Fruit fly (Drosophila melanogaster) whole organism, embryonic: ENCODE data around the gene CG10581.

Experiments
- Abd-B ChIP-seq: fragments of 200-800 bp; sonication (Bioruptor generic); optimal IDR thresholded peaks from 2 replicates; lab custom pipeline; 2018; ENCODE audit warnings: missing biosample characterization, mild to moderate bottlenecking, missing genetic modification characterization, moderate library complexity
- Bgb ChIP-seq: fragments of 200-800 bp; sonication (Bioruptor generic); IDR thresholded peaks from 2 replicates; pipeline ENCODE4 v1.3.6; 2022; ENCODE audit warnings: missing biosample characterization, missing genetic modification characterization; ENCODE audit not compliant: partially characterized antibody
- CG10147 ChIP-seq: fragments of 200-800 bp; sonication (Bioruptor generic); optimal IDR thresholded peaks from 2 replicates; lab custom pipeline; 2019; ENCODE audit warnings: missing biosample characterization, mild to moderate bottlenecking, missing genetic modification characterization, moderate library complexity
- CG12071 ChIP-seq: fragments of 200-800 bp; sonication (Bioruptor generic); optimal IDR thresholded peaks from 3 replicates; lab custom pipeline; 2018; ENCODE audit warnings: missing biosample characterization, mild to moderate bottlenecking, missing genetic modification characterization
- CG12104 ChIP-seq: fragments of 200-800 bp; sonication (Bioruptor generic); optimal IDR thresholded peaks from 3 replicates; lab custom pipeline; 2016; ENCODE audit warnings: missing biosample characterization, missing genetic modification characterization
- CG12299 ChIP-seq: fragments of 200-800 bp; sonication (Bioruptor generic); optimal IDR thresholded peaks from 2 replicates; lab custom pipeline; 2018; ENCODE audit warnings: missing biosample characterization, mild to moderate bottlenecking, missing genetic modification characterization
- CG12391 ChIP-seq: fragments of 200-800 bp; sonication (Bioruptor generic); optimal IDR thresholded peaks from 3 replicates; lab custom pipeline; 2018; ENCODE audit warnings: missing biosample characterization, mild to moderate bottlenecking, missing genetic modification characterization, moderate library complexity
- CG15479 ChIP-seq: fragments of 200-800 bp; sonication (Bioruptor generic); optimal IDR thresholded peaks from 3 replicates; lab custom pipeline; 2019; ENCODE audit warnings: missing biosample characterization, mild to moderate bottlenecking, missing genetic modification characterization, moderate library complexity
- CG16779 ChIP-seq: fragments of 200-800 bp; sonication (Bioruptor generic); IDR thresholded peaks from 2 replicates; pipeline ENCODE4 v1.3.6; 2022; ENCODE audit warnings: missing biosample characterization, missing genetic modification characterization
- CG17385 ChIP-seq: fragments of 200-800 bp; sonication (Bioruptor generic); optimal IDR thresholded peaks from 3 replicates; lab custom pipeline; 2018; ENCODE audit warnings: missing biosample characterization, mild to moderate bottlenecking, missing genetic modification characterization
- CG17612 ChIP-seq: fragments of 200-800 bp; sonication (Bioruptor generic); IDR thresholded peaks from 2 replicates; pipeline ENCODE4 v1.3.6; 2022; ENCODE audit warnings: missing biosample characterization, missing genetic modification characterization
- CG30431 ChIP-seq: fragments of 200-800 bp; sonication (Bioruptor generic); optimal IDR thresholded peaks from 2 replicates; lab custom pipeline; 2017; ENCODE audit warnings: missing biosample characterization, missing genetic modification characterization
- CG31224 ChIP-seq: fragments of 200-800 bp; sonication (Bioruptor generic); IDR thresholded peaks from 2 replicates; pipeline ENCODE4 v1.3.6; 2022; ENCODE audit warnings: missing biosample characterization, missing genetic modification characterization
- CG31388 ChIP-seq: fragments of 200-800 bp; sonication (Bioruptor generic); optimal IDR thresholded peaks from 2 replicates; lab custom pipeline; 2016; ENCODE audit warnings: missing biosample characterization, missing genetic modification characterization
- CG3163 ChIP-seq: fragments of 200-800 bp; sonication (Bioruptor generic); optimal IDR thresholded peaks from 3 replicates; lab custom pipeline; 2016; ENCODE audit warnings: missing biosample characterization, missing genetic modification characterization
- CG32772 ChIP-seq: fragments of 200-800 bp; sonication (Bioruptor generic); IDR thresholded peaks from 2 replicates; pipeline ENCODE4 v1.3.6; 2022; ENCODE audit warnings: missing biosample characterization, missing genetic modification characterization
- CG42726 ChIP-seq: fragments of 200-800 bp; sonication (Bioruptor generic); IDR thresholded peaks from 2 replicates; pipeline ENCODE4 v1.3.6; 2022; ENCODE audit warnings: missing biosample characterization, missing genetic modification characterization; ENCODE audit not compliant: partially characterized antibody
- CG6813 ChIP-seq: fragments of 200-800 bp; sonication (Bioruptor generic); optimal IDR thresholded peaks from 2 replicates; lab custom pipeline; 2017; ENCODE audit warnings: missing biosample characterization, missing genetic modification characterization, mild to moderate bottlenecking, moderate library complexity, missing genetic modification reagents
- CG9876 ChIP-seq: fragments of 200-800 bp; sonication (Bioruptor generic); optimal IDR thresholded peaks from 2 replicates; lab custom pipeline; 2016; ENCODE audit warnings: missing biosample characterization, missing genetic modification characterization
- CTCF ChIP-seq: fragments of 200-800 bp; sonication (Bioruptor generic); optimal IDR thresholded peaks from 2 replicates; lab custom pipeline; 2017; ENCODE audit warnings: missing biosample characterization, mild to moderate bottlenecking, missing genetic modification characterization, moderate library complexity
- Camta ChIP-seq: fragments of 200-800 bp; sonication (Bioruptor generic); optimal IDR thresholded peaks from 2 replicates; lab custom pipeline; 2016; ENCODE audit warnings: missing biosample characterization, missing genetic modification characterization
- CkIIα-i1 ChIP-seq: fragments of 200-800 bp; sonication (Bioruptor generic); IDR thresholded peaks from 2 replicates; pipeline ENCODE4 v1.3.6; 2022; ENCODE audit warnings: missing biosample characterization, missing genetic modification characterization
- HLH4C ChIP-seq: fragments of 200-800 bp; sonication (Bioruptor generic); IDR thresholded peaks from 3 replicates; pipeline ENCODE4 v1.3.6; 2022; ENCODE audit warnings: missing biosample characterization, missing genetic modification characterization; ENCODE audit not compliant: partially characterized antibody
- Hand ChIP-seq: fragments of 200-800 bp; sonication (Bioruptor generic); optimal IDR thresholded peaks from 2 replicates; lab custom pipeline; 2017; ENCODE audit warnings: mild to moderate bottlenecking, missing biosample characterization, missing genetic modification reagents, missing genetic modification characterization
- Hr78 ChIP-seq, 2 experiments: fragments of 200-800 bp in 1 of 2; fragments of >200 bp in 1 of 2; sonication (Bioruptor generic) in 1 of 2; optimal IDR thresholded peaks; 2 replicates each; lab custom pipeline; 2017 to 2019; ENCODE audit warnings: missing biosample characterization in 2 of 2, missing genetic modification characterization in 2 of 2, mild to moderate bottlenecking in 1 of 2, moderate library complexity in 1 of 2
- Kr ChIP-seq: fragments of 200-800 bp; sonication (Bioruptor generic); optimal IDR thresholded peaks from 2 replicates; lab custom pipeline; 2017; ENCODE audit warnings: missing biosample characterization, mild to moderate bottlenecking, missing genetic modification characterization
- MTF-1 ChIP-seq: fragments of 200-800 bp; sonication (Bioruptor generic); optimal IDR thresholded peaks from 2 replicates; lab custom pipeline; 2018; ENCODE audit warnings: missing biosample characterization, mild to moderate bottlenecking, missing genetic modification characterization, borderline replicate concordance
- NK7.1 ChIP-seq: fragments of 200-800 bp; sonication (Bioruptor generic); optimal IDR thresholded peaks from 3 replicates; lab custom pipeline; 2016; ENCODE audit warnings: missing biosample characterization, missing genetic modification characterization
- Trl ChIP-seq, 3 experiments: fragments of >200 bp in 2 of 3; fragments of 200-800 bp in 1 of 3; sonication (Bioruptor generic) in 1 of 3; optimal IDR thresholded peaks; 2 replicates in 1 of 3; 3 replicates in 2 of 3; lab custom pipeline; 2016 to 2017; ENCODE audit warnings: missing biosample characterization in 1 of 3, missing genetic modification characterization in 1 of 3
- Xrp1 ChIP-seq: fragments of 200-800 bp; sonication (Bioruptor generic); IDR thresholded peaks from 2 replicates; pipeline ENCODE4 v1.3.6; 2022; ENCODE audit warnings: missing biosample characterization, missing genetic modification characterization
- aop ChIP-seq: fragments of 200-800 bp; sonication (Bioruptor generic); IDR thresholded peaks from 2 replicates; pipeline ENCODE4 v1.3.6; 2022; ENCODE audit warnings: missing biosample characterization, missing genetic modification characterization
- br ChIP-seq: fragments of >200 bp; optimal IDR thresholded peaks from 2 replicates; lab custom pipeline; 2017
- chn ChIP-seq: fragments of 200-800 bp; sonication (Bioruptor generic); optimal IDR thresholded peaks from 2 replicates; lab custom pipeline; 2016; ENCODE audit warnings: missing biosample characterization, missing genetic modification characterization
- ci ChIP-seq: fragments of 200-800 bp; sonication (Bioruptor generic); IDR thresholded peaks from 3 replicates; pipeline ENCODE4 v1.3.6; 2022; ENCODE audit warnings: missing biosample characterization, missing genetic modification characterization
- dm ChIP-seq: fragments of 200-800 bp; sonication (Bioruptor generic); optimal IDR thresholded peaks from 3 replicates; lab custom pipeline; 2016; ENCODE audit warnings: missing biosample characterization, missing genetic modification characterization
- ems ChIP-seq: fragments of 200-800 bp; sonication (Bioruptor generic); optimal IDR thresholded peaks from 3 replicates; lab custom pipeline; 2016; ENCODE audit warnings: missing biosample characterization, missing genetic modification characterization
- en ChIP-seq: fragments of 200-800 bp; sonication (Bioruptor generic); optimal IDR thresholded peaks from 2 replicates; lab custom pipeline; 2016; ENCODE audit warnings: missing biosample characterization, missing genetic modification characterization
- fd3F ChIP-seq: fragments of 200-800 bp; sonication (Bioruptor generic); optimal IDR thresholded peaks from 2 replicates; lab custom pipeline; 2018; ENCODE audit warnings: missing biosample characterization, mild to moderate bottlenecking, missing genetic modification characterization, moderate library complexity
- hth ChIP-seq: fragments of >200 bp; optimal IDR thresholded peaks from 2 replicates; lab custom pipeline; 2017; ENCODE audit warnings: inconsistent platforms
- ind ChIP-seq: fragments of 200-800 bp; sonication (Bioruptor generic); optimal IDR thresholded peaks from 3 replicates; lab custom pipeline; 2016; ENCODE audit warnings: missing biosample characterization, missing genetic modification characterization
- jumu ChIP-seq: fragments of 200-800 bp; sonication (Bioruptor generic); optimal IDR thresholded peaks from 3 replicates; lab custom pipeline; 2016; ENCODE audit warnings: missing biosample characterization, missing genetic modification characterization
- mld ChIP-seq: fragments of 200-800 bp; sonication (Bioruptor generic); IDR thresholded peaks from 3 replicates; pipeline ENCODE4 v1.3.6; 2022; ENCODE audit warnings: missing biosample characterization, missing genetic modification characterization; ENCODE audit not compliant: partially characterized antibody
- pb ChIP-seq: fragments of 200-800 bp; sonication (Bioruptor generic); optimal IDR thresholded peaks from 3 replicates; lab custom pipeline; 2016; ENCODE audit warnings: missing biosample characterization, missing genetic modification characterization
- pros ChIP-seq: fragments of 200-800 bp; sonication (Bioruptor generic); optimal IDR thresholded peaks from 3 replicates; lab custom pipeline; 2019; ENCODE audit warnings: missing biosample characterization, mild to moderate bottlenecking, missing genetic modification characterization, moderate library complexity
- psq ChIP-seq: fragments of 200-800 bp; sonication (Bioruptor generic); optimal IDR thresholded peaks from 2 replicates; lab custom pipeline; 2017; ENCODE audit warnings: missing biosample characterization, missing genetic modification characterization
- repo ChIP-seq: fragments of 200-800 bp; sonication (Bioruptor generic); optimal IDR thresholded peaks from 2 replicates; lab custom pipeline; 2016; ENCODE audit warnings: missing biosample characterization, missing genetic modification characterization
- sens ChIP-seq: fragments of 200-800 bp; sonication (Bioruptor generic); peaks from one replicate; lab custom pipeline; 2016; ENCODE audit warnings: missing biosample characterization, missing genetic modification characterization
- tna ChIP-seq: fragments of 200-800 bp; sonication (Bioruptor generic); IDR thresholded peaks from 2 replicates; pipeline ENCODE4 v1.3.6; 2022; ENCODE audit warnings: missing biosample characterization, missing genetic modification characterization; ENCODE audit not compliant: partially characterized antibody
- toy ChIP-seq: fragments of 200-800 bp; sonication (Bioruptor generic); IDR thresholded peaks from 2 replicates; pipeline ENCODE4 v1.3.6; 2022; ENCODE audit warnings: missing biosample characterization, missing genetic modification characterization
- wor ChIP-seq: fragments of 200-800 bp; sonication (Bioruptor generic); IDR thresholded peaks from 2 replicates; pipeline ENCODE4 v1.3.6; 2022; ENCODE audit warnings: missing biosample characterization, missing genetic modification characterization

CG10581 gene

dm6 chr3L:21026025-21026916 is 7.7 kb downstream of the CG10581 start (continued):
- TF ChIP-seq aop = no peak
- TF ChIP-seq HLH4C (GFP tag; lab: Robert Waterston, UW) = peak; percentile 45; the same call in 1 of the 3 replicates
- no peak for TF ChIP-seq CG10147 (GFP tag; lab: Kevin White, UChicago)
- no peak for TF ChIP-seq ind (GFP tag; lab: Kevin White, UChicago)
- peak; percentile 77 for TF ChIP-seq psq (GFP tag; lab: Kevin White, UChicago)
- TF ChIP-seq sens = peak; percentile 53
- no peak for TF ChIP-seq CG42726 (GFP tag; lab: Robert Waterston, UW)
- no peak for TF ChIP-seq repo
- no peak for TF ChIP-seq CG6813 (GFP tag; lab: Kevin White, UChicago)
- no peak for TF ChIP-seq chn (GFP tag; lab: Kevin White, UChicago)
- no peak for TF ChIP-seq CG31224 (GFP tag; lab: Robert Waterston, UW)
- no peak for TF ChIP-seq jumu (GFP tag; lab: Kevin White, UChicago)
- TF ChIP-seq CG9876 (GFP tag; lab: Kevin White, UChicago) = peak; percentile 17
- no peak for TF ChIP-seq CG12104 (GFP tag; lab: Kevin White, UChicago)
- no peak for TF ChIP-seq CG17612 (GFP tag; lab: Robert Waterston, UW)
- no peak for TF ChIP-seq CG31388
- TF ChIP-seq fd3F (GFP tag; lab: Kevin White, UChicago) = no peak
- TF ChIP-seq br = no peak
- peak; percentile 87 for TF ChIP-seq pros (GFP tag; lab: Kevin White, UChicago)
- no peak for TF ChIP-seq hth (lab: Kevin White, UChicago)
- TF ChIP-seq Trl (optimal IDR thresholded peaks at IDR 0.05; lab: Kevin White, UChicago) = peak; percentile 98 to 100
- TF ChIP-seq Trl (GFP tag; optimal IDR thresholded peaks at IDR 0.05; lab: Kevin White, UChicago) = peak; percentile 74
- no peak for TF ChIP-seq dm (GFP tag; lab: Kevin White, UChicago)
- no peak for TF ChIP-seq CkIIα-i1 (GFP tag; lab: Robert Waterston, UW)
- no peak for TF ChIP-seq pb (GFP tag; lab: Kevin White, UChicago)
- 0 out of 2 replicates have a peak, but pooled peaks have one; percentile 11 for TF ChIP-seq Bgb
- TF ChIP-seq Hand (GFP tag; lab: Kevin White, UChicago) = no peak
- TF ChIP-seq mld (GFP tag; lab: Robert Waterston, UW) = no peak
- no peak for TF ChIP-seq ems
- TF ChIP-seq CG32772 (GFP tag; lab: Robert Waterston, UW) = no peak
- no peak for TF ChIP-seq CG17385 (GFP tag; lab: Kevin White, UChicago)
- no peak for TF ChIP-seq MTF-1 (GFP tag; lab: Kevin White, UChicago)
- TF ChIP-seq wor (GFP tag; lab: Robert Waterston, UW) = no peak
- peak; percentile 88 for TF ChIP-seq CG3163
- TF ChIP-seq CTCF (GFP tag; lab: Kevin White, UChicago) = no peak
- TF ChIP-seq Kr = no peak
- no peak for TF ChIP-seq Camta (GFP tag; lab: Kevin White, UChicago)
- TF ChIP-seq Abd-B (GFP tag; lab: Kevin White, UChicago) = no peak
- no peak for TF ChIP-seq en
- no peak for TF ChIP-seq CG16779 (GFP tag; lab: Robert Waterston, UW)
- TF ChIP-seq CG12391 (tag; lab: Kevin White, UChicago) = no peak
- no peak for TF ChIP-seq NK7.1
- no peak for TF ChIP-seq Hr78 (GFP tag; optimal IDR thresholded peaks at IDR 0.05; lab: Kevin White, UChicago)
- 0 out of 2 replicates have a peak, but pooled peaks have one; percentile 4 for TF ChIP-seq Xrp1
- no peak for TF ChIP-seq CG12299 (tag; lab: Kevin White, UChicago)
- TF ChIP-seq toy (GFP tag; lab: Robert Waterston, UW) = no peak
- peak; percentile 62; the same call in 1 of the 3 replicates for TF ChIP-seq ci (GFP tag; lab: Robert Waterston, UW)
- TF ChIP-seq CG30431 (GFP tag; lab: Kevin White, UChicago) = no peak
- peak; percentile 50 for TF ChIP-seq CG15479 (GFP tag; lab: Kevin White, UChicago)
- no peak for TF ChIP-seq CG12071
- TF ChIP-seq tna = peak; percentile 39; the same call in 1 of the 2 replicates
